Worm (Caenorhabditis elegans) whole organism, L4/young adult: ENCODE results near the gene sumv-2.

Experiments used
- W03F9.2 ChIP-seq: fragments of 150-350 bp; optimal IDR thresholded peaks from 2 replicates; lab custom pipeline; 2014; ENCODE audit warnings: missing biosample characterization, missing genetic modification characterization
- dao-5 ChIP-seq: sonication (generic microtip); optimal IDR thresholded peaks from 2 replicates; lab custom pipeline; 2016; ENCODE audit warnings: missing genotype, missing genetic modification characterization, moderate library complexity, missing compliant biosample characterization
- him-1 ChIP-seq: sonication (generic microtip); optimal IDR thresholded peaks from 2 replicates; lab custom pipeline; 2016; ENCODE audit warnings: missing genotype, missing genetic modification reagents, missing genetic modification characterization, missing compliant biosample characterization

- TF ChIP-seq him-1 (tag; lab: Kevin White, UChicago) (no peak), W03F9.2 (tag; lab: Kevin White, UChicago) (no peak), dao-5 (tag; lab: Kevin White, UChicago) (no peak)
Measured at ce11 chrV:4599225-4599624, 18.1 kb upstream of the sumv-2 start.
